Worm (Caenorhabditis elegans): Measurements from ENCODE around the gene str-156.

The str-156 gene

ce11 chrIV:4963834-4964233 is 50.6 kb downstream of the str-156 start, which contains the start of gene txt-3:
Gene txt-3, plus strand, starts transcription at chrIV:4963958.
- TF ChIP-seq tlf-1 (GFP tag; optimal IDR thresholded peaks at IDR 0.05) (no peak), pbrm-1 (GFP tag; IDR thresholded peaks at IDR 0.05) (no peak), F49E8.2 (tag; optimal IDR thresholded peaks at IDR 0.05; ENCODE audit: insufficient read depth) (no peak), ceh-27 (GFP tag; optimal IDR thresholded peaks at IDR 0.05) (no peak), Y53F4B.3 (GFP tag; IDR thresholded peaks at IDR 0.05) (no peak), lsy-27 (tag; optimal IDR thresholded peaks at IDR 0.05; ENCODE audit: borderline replicate concordance, insufficient read depth) (no peak), sptf-2 (GFP tag; optimal IDR thresholded peaks at IDR 0.05) (no peak), ets-4 (GFP tag; optimal IDR thresholded peaks at IDR 0.05) (no peak), atf-7 (tag; optimal IDR thresholded peaks at IDR 0.05) (no peak), Y56A3A.18 (GFP tag; IDR thresholded peaks at IDR 0.05) (no peak), B0261.1 (tag; optimal IDR thresholded peaks at IDR 0.05) (no peak), egl-44 (GFP tag; IDR thresholded peaks at IDR 0.05) (no peak), die-1 (tag; optimal IDR thresholded peaks at IDR 0.05) (no peak), gei-17 (GFP tag; optimal IDR thresholded peaks at IDR 0.05) (no peak), cebp-1 (GFP tag; IDR thresholded peaks at IDR 0.05) (no peak), cebp-1 (tag; optimal IDR thresholded peaks at IDR 0.05) (no peak)

Measured in whole organism, young adult.